Worm (Caenorhabditis elegans) whole organism, young adult: ENCODE measurements around the gene trm-1.

ENCODE experiments used
- B0019.2 ChIP-seq: fragments of 200-800 bp; sonication (Bioruptor generic); conservative IDR thresholded peaks from 2 replicates; pipeline ENCODE4 v1.3.6; 2022; ENCODE audit warnings: missing genetic modification reagents, missing genetic modification characterization, missing compliant biosample characterization
- B0035.1 ChIP-seq: sonication (generic microtip); optimal IDR thresholded peaks from 2 replicates; lab custom pipeline; 2016; ENCODE audit warnings: missing genetic modification characterization, mild to moderate bottlenecking, missing compliant biosample characterization, missing genotype, missing genetic modification reagents
- B0261.1 ChIP-seq: sonication (generic microtip); optimal IDR thresholded peaks from 2 replicates; lab custom pipeline; 2016; ENCODE audit warnings: mild to moderate bottlenecking, missing genetic modification characterization, moderate library complexity, missing compliant biosample characterization
- B0336.3 ChIP-seq: fragments of 200-800 bp; sonication (Bioruptor generic); IDR thresholded peaks from 2 replicates; pipeline ENCODE4 v1.3.6; 2022; ENCODE audit warnings: missing genetic modification characterization, missing compliant biosample characterization
- F22D6.2 ChIP-seq: sonication (generic microtip); optimal IDR thresholded peaks from 2 replicates; lab custom pipeline; 2016; ENCODE audit warnings: mild to moderate bottlenecking, missing genetic modification characterization, missing compliant biosample characterization
- F23B12.7 ChIP-seq: sonication (generic microtip); optimal IDR thresholded peaks from 2 replicates; lab custom pipeline; 2017; ENCODE audit warnings: missing genetic modification characterization, mild to moderate bottlenecking, missing compliant biosample characterization, antibody characterized with exemption, moderate library complexity; ENCODE audit not compliant: insufficient read depth
- F49E8.2 ChIP-seq: sonication (generic microtip); optimal IDR thresholded peaks from 3 replicates; lab custom pipeline; 2017; ENCODE audit warnings: missing genetic modification characterization, mild to moderate bottlenecking, missing compliant biosample characterization, antibody characterized with exemption, moderate library complexity; ENCODE audit not compliant: insufficient read depth
- K12H6.12 ChIP-seq: fragments of 200-800 bp; sonication (Bioruptor generic); optimal IDR thresholded peaks from 2 replicates; lab custom pipeline; 2018; ENCODE audit warnings: mild to moderate bottlenecking, missing genetic modification characterization, missing compliant biosample characterization
- Y56A3A.18 ChIP-seq: fragments of 200-800 bp; sonication (Bioruptor generic); IDR thresholded peaks from 2 replicates; pipeline ENCODE4 v1.3.6; 2022; ENCODE audit warnings: missing genetic modification reagents, missing genetic modification characterization, missing compliant biosample characterization
- Y79H2A.3 ChIP-seq: fragments of 200-800 bp; sonication (Bioruptor generic); conservative IDR thresholded peaks from 2 replicates; pipeline ENCODE4 v1.3.6; 2022; ENCODE audit warnings: missing genetic modification reagents, missing genetic modification characterization, missing compliant biosample characterization
- Y95B8A.8 ChIP-seq: fragments of 200-800 bp; sonication (Bioruptor generic); IDR thresholded peaks from 2 replicates; pipeline ENCODE4 v1.3.6; 2022; ENCODE audit warnings: missing genetic modification reagents, missing genetic modification characterization, missing compliant biosample characterization
- ama-1 ChIP-seq, 3 experiments: fragments of 150-350 bp in 1 of 3; sonication (generic microtip) in 2 of 3; optimal IDR thresholded peaks; 2 replicates each; lab custom pipeline; 2014 to 2018; ENCODE audit warnings: missing biosample characterization in 2 of 3, missing genetic modification characterization in 2 of 3, missing genetic modification reagents in 2 of 3
- aptf-2 ChIP-seq: fragments of 200-800 bp; sonication (Bioruptor generic); conservative IDR thresholded peaks from 2 replicates; pipeline ENCODE4 v1.3.6; 2022; ENCODE audit warnings: missing genetic modification reagents, missing genetic modification characterization, missing compliant biosample characterization
- bed-2 ChIP-seq: fragments of 200-800 bp; sonication (Bioruptor generic); IDR thresholded peaks from 2 replicates; pipeline ENCODE4 v1.3.6; 2022; ENCODE audit warnings: missing genetic modification reagents, missing genetic modification characterization, missing compliant biosample characterization
- cebp-2 ChIP-seq: fragments of 200-800 bp; sonication (Bioruptor generic); IDR thresholded peaks from 2 replicates; pipeline ENCODE4 v1.3.6; 2022; ENCODE audit warnings: missing genetic modification characterization, missing compliant biosample characterization
- ceh-100 ChIP-seq: fragments of 200-800 bp; sonication (Bioruptor generic); IDR thresholded peaks from 2 replicates; pipeline ENCODE4 v1.3.6; 2022; ENCODE audit warnings: missing genetic modification reagents, missing genetic modification characterization, missing compliant biosample characterization
- ceh-27 ChIP-seq: fragments of 200-800 bp; sonication (Bioruptor generic); optimal IDR thresholded peaks from 2 replicates; lab custom pipeline; 2018; ENCODE audit warnings: mild to moderate bottlenecking, missing genetic modification characterization, moderate library complexity, missing compliant biosample characterization
- ceh-40 ChIP-seq: fragments of 200-800 bp; sonication (Bioruptor generic); IDR thresholded peaks from 2 replicates; pipeline ENCODE4 v1.3.6; 2022; ENCODE audit warnings: missing genetic modification characterization, missing compliant biosample characterization
- ceh-58 ChIP-seq: fragments of 200-800 bp; sonication (Bioruptor generic); IDR thresholded peaks from 2 replicates; pipeline ENCODE4 v1.3.6; 2022; ENCODE audit warnings: missing genetic modification characterization, missing compliant biosample characterization
- ceh-91 ChIP-seq: fragments of 200-800 bp; sonication (Bioruptor generic); IDR thresholded peaks from 2 replicates; pipeline ENCODE4 v1.3.6; 2022; ENCODE audit warnings: missing genetic modification reagents, missing genetic modification characterization, missing compliant biosample characterization
- dox-1 ChIP-seq: fragments of 200-800 bp; sonication (Bioruptor generic); IDR thresholded peaks from 2 replicates; pipeline ENCODE4 v1.3.6; 2022; ENCODE audit warnings: missing genetic modification reagents, missing genetic modification characterization, missing compliant biosample characterization
- dpff-1 ChIP-seq: sonication (generic microtip); optimal IDR thresholded peaks from 2 replicates; lab custom pipeline; 2017; ENCODE audit warnings: mild to moderate bottlenecking, missing genetic modification characterization, missing compliant biosample characterization
- egl-18 ChIP-seq: fragments of 200-800 bp; sonication (Bioruptor generic); IDR thresholded peaks from 2 replicates; pipeline ENCODE4 v1.3.6; 2022; ENCODE audit warnings: missing genetic modification reagents, missing genetic modification characterization, missing compliant biosample characterization
- ekl-4 ChIP-seq: fragments of 200-800 bp; sonication (Bioruptor generic); IDR thresholded peaks from 2 replicates; pipeline ENCODE4 v1.3.6; 2022; ENCODE audit warnings: missing genetic modification reagents, missing genetic modification characterization, missing compliant biosample characterization
- gei-17 ChIP-seq: fragments of 200-800 bp; sonication (Bioruptor generic); optimal IDR thresholded peaks from 2 replicates; lab custom pipeline; 2018; ENCODE audit warnings: mild to moderate bottlenecking, missing genetic modification characterization, missing compliant biosample characterization
- him-1 ChIP-seq: sonication (generic microtip); optimal IDR thresholded peaks from 2 replicates; lab custom pipeline; 2016; ENCODE audit warnings: missing genotype, missing genetic modification reagents, missing genetic modification characterization, missing compliant biosample characterization
- hlh-12 ChIP-seq: sonication (generic microtip); optimal IDR thresholded peaks from 2 replicates; lab custom pipeline; 2016; ENCODE audit warnings: missing genetic modification characterization, missing compliant biosample characterization
- lag-1 ChIP-seq: fragments of 200-800 bp; sonication (Bioruptor generic); IDR thresholded peaks from 2 replicates; pipeline ENCODE4 v1.3.6; 2022; ENCODE audit warnings: missing genetic modification reagents, missing genetic modification characterization, missing compliant biosample characterization
- let-526 ChIP-seq: fragments of 200-800 bp; sonication (Bioruptor generic); IDR thresholded peaks from 2 replicates; pipeline ENCODE4 v1.3.6; 2022; ENCODE audit warnings: missing genetic modification reagents, missing genetic modification characterization, missing compliant biosample characterization
- lsl-1 ChIP-seq: fragments of 200-800 bp; sonication (Bioruptor generic); optimal IDR thresholded peaks from 2 replicates; lab custom pipeline; 2018; ENCODE audit warnings: mild to moderate bottlenecking, missing genetic modification characterization, moderate library complexity, missing compliant biosample characterization
- mes-4 ChIP-seq: sonication (generic microtip); optimal IDR thresholded peaks from 2 replicates; lab custom pipeline; 2016; ENCODE audit warnings: missing genotype, missing genetic modification characterization, missing compliant biosample characterization
- nfyb-1 ChIP-seq: fragments of 200-800 bp; sonication (Bioruptor generic); IDR thresholded peaks from 2 replicates; pipeline ENCODE4 v1.3.6; 2022; ENCODE audit warnings: missing genetic modification reagents, missing genetic modification characterization, missing compliant biosample characterization
- nhr-120 ChIP-seq: fragments of 200-800 bp; sonication (Bioruptor generic); IDR thresholded peaks from 2 replicates; pipeline ENCODE4 v1.3.6; 2022; ENCODE audit warnings: missing genetic modification characterization, missing compliant biosample characterization
- nhr-27 ChIP-seq: fragments of 200-800 bp; sonication (Bioruptor generic); optimal IDR thresholded peaks from 2 replicates; lab custom pipeline; 2018; ENCODE audit warnings: mild to moderate bottlenecking, missing genetic modification characterization, moderate library complexity, missing compliant biosample characterization
- nhr-80 ChIP-seq: sonication (generic microtip); optimal IDR thresholded peaks from 2 replicates; lab custom pipeline; 2016; ENCODE audit warnings: missing genetic modification characterization, missing compliant biosample characterization
- repo-1 ChIP-seq: sonication (generic microtip); optimal IDR thresholded peaks from 2 replicates; lab custom pipeline; 2017; ENCODE audit warnings: mild to moderate bottlenecking, missing genetic modification characterization, missing compliant biosample characterization
- snpc-1.1 ChIP-seq: sonication (generic microtip); optimal IDR thresholded peaks from 2 replicates; lab custom pipeline; 2017; ENCODE audit warnings: missing genetic modification characterization, mild to moderate bottlenecking, missing compliant biosample characterization, antibody characterized with exemption, moderate library complexity, missing genotype, missing genetic modification reagents; ENCODE audit not compliant: insufficient read depth
- tbp1 ChIP-seq: fragments of 200-800 bp; sonication (Bioruptor generic); optimal IDR thresholded peaks from 2 replicates; lab custom pipeline; 2018; ENCODE audit warnings: mild to moderate bottlenecking, missing genetic modification characterization, missing compliant biosample characterization
- tbx-9 ChIP-seq: sonication (generic microtip); optimal IDR thresholded peaks from 2 replicates; lab custom pipeline; 2016; ENCODE audit warnings: borderline replicate concordance, missing genetic modification characterization, inconsistent platforms, missing compliant biosample characterization
- zfh-2 ChIP-seq: fragments of 200-800 bp; sonication (Bioruptor generic); conservative IDR thresholded peaks from 2 replicates; pipeline ENCODE4 v1.3.6; 2022; ENCODE audit warnings: missing genetic modification reagents, missing genetic modification characterization, missing compliant biosample characterization
- ztf-18 ChIP-seq: sonication (generic microtip); optimal IDR thresholded peaks from 2 replicates; lab custom pipeline; 2016; ENCODE audit warnings: missing genotype, mild to moderate bottlenecking, missing genetic modification characterization, missing compliant biosample characterization
- ztf-22 ChIP-seq: fragments of 200-800 bp; sonication (Bioruptor generic); optimal IDR thresholded peaks from 2 replicates; lab custom pipeline; 2018; ENCODE audit warnings: mild to moderate bottlenecking, missing genetic modification characterization, moderate library complexity, missing compliant biosample characterization
- ztf-3 ChIP-seq: fragments of 200-800 bp; sonication (Bioruptor generic); optimal IDR thresholded peaks from 2 replicates; lab custom pipeline; 2018; ENCODE audit warnings: mild to moderate bottlenecking, missing genetic modification characterization, missing compliant biosample characterization
- ztf-6 ChIP-seq: fragments of 200-800 bp; sonication (Bioruptor generic); IDR thresholded peaks from 2 replicates; pipeline ENCODE4 v1.3.6; 2022; ENCODE audit warnings: missing genetic modification reagents, missing genetic modification characterization, missing compliant biosample characterization

Gene trm-1

ce11 chrV:14197651-14198050, 12.2 kb upstream of the trm-1 start (continued):
- no peak for TF ChIP-seq let-526 (GFP tag; lab: Robert Waterston, UW)
- TF ChIP-seq ekl-4, result peak; percentile 35; the same call in 1 of the 2 replicates
- peak; percentile 42 for TF ChIP-seq tbp1 (GFP tag; lab: Kevin White, UChicago)
- 0 out of 2 replicates have a peak, but pooled peaks have one; percentile 13 for TF ChIP-seq B0019.2 (GFP tag; lab: Robert Waterston, UW)
- peak; percentile 63 for TF ChIP-seq repo-1

DNA sequence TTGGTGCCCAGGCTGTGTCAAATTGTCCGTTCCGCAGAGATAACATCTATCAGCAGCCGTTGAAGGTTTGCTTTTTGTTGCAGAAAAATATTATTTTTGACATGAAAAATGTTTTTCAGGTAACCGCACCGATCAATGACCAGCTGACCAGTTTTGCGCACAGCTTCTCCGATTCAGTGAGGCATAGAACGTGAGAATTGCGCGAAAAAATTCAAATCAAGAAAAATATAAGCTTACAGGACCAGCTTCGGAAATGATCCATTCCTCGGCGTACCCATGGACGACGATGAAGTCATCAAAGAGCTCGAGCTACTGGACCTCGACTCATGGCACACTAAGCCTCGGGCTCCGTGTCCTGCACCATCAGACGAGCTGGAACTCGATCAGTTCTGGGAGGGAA, 9.1 kb upstream of the trm-1 start:
- TF ChIP-seq B0261.1 (tag; lab: Kevin White, UChicago) (no peak), zfh-2 (peak; percentile 57), ama-1 (optimal IDR thresholded peaks at IDR 0.05; lab: Kevin White, UChicago) (peak; percentile 4), ama-1 (GFP tag; optimal IDR thresholded peaks at IDR 0.05; lab: Kevin White, UChicago) (no peak), dox-1 (GFP tag; lab: Robert Waterston, UW) (0 out of 2 replicates have a peak, but pooled peaks have one; percentile 20), B0336.3 (GFP tag; lab: Robert Waterston, UW) (peak; percentile 23; the same call in 1 of the 2 replicates), Y56A3A.18 (GFP tag; lab: Robert Waterston, UW) (no peak)
- TF ChIP-seq, all 124 proteins: peak for 4

- TF ChIP-seq aptf-2 (GFP tag; lab: Robert Waterston, UW) (no peak), nhr-120 (GFP tag; lab: Robert Waterston, UW) (no peak), gei-17 (GFP tag; lab: Kevin White, UChicago) (no peak), ceh-27 (peak; percentile 42), him-1 (tag; lab: Kevin White, UChicago) (no peak), ceh-58 (no peak), snpc-1.1 (tag; lab: Kevin White, UChicago) (no peak), mes-4 (tag; lab: Kevin White, UChicago) (no peak), tbx-9 (tag; lab: Kevin White, UChicago) (no peak), F49E8.2 (tag; lab: Kevin White, UChicago) (no peak), B0336.3 (GFP tag; lab: Robert Waterston, UW) (peak; percentile 52; the same call in 1 of the 2 replicates), B0035.1 (tag; lab: Kevin White, UChicago) (no peak), F22D6.2 (tag; lab: Kevin White, UChicago) (no peak), cebp-2 (no peak), ceh-100 (GFP tag; lab: Robert Waterston, UW) (no peak), K12H6.12 (tag; lab: Kevin White, UChicago) (no peak), ceh-40 (GFP tag; lab: Robert Waterston, UW) (no peak), nhr-27 (tag; lab: Kevin White, UChicago) (no peak), ceh-91 (no peak), nfyb-1 (GFP tag; lab: Robert Waterston, UW) (no peak), Y79H2A.3 (no peak), dpff-1 (no peak), lag-1 (no peak), F23B12.7 (tag; lab: Kevin White, UChicago) (no peak), nhr-80 (tag; lab: Kevin White, UChicago) (peak; percentile 97), ama-1 (optimal IDR thresholded peaks at IDR 0.05; lab: Kevin White, UChicago) (peak; percentile 81), ama-1 (GFP tag; optimal IDR thresholded peaks at IDR 0.05; lab: Kevin White, UChicago) (no peak), ztf-3 (no peak), ztf-6 (GFP tag; lab: Robert Waterston, UW) (no peak), ztf-18 (tag; lab: Kevin White, UChicago) (peak; percentile 75), bed-2 (GFP tag; lab: Robert Waterston, UW) (0 out of 2 replicates have a peak, but pooled peaks have one; percentile 44), zfh-2 (no peak), dox-1 (GFP tag; lab: Robert Waterston, UW) (peak; percentile 41; the same call in 1 of the 2 replicates), hlh-12 (tag; lab: Kevin White, UChicago) (no peak), egl-18 (no peak), ztf-22 (GFP tag; lab: Kevin White, UChicago) (no peak), Y95B8A.8 (GFP tag; lab: Robert Waterston, UW) (no peak), lsl-1 (no peak)
Measured at ce11 chrV:14193451-14193850, 8.0 kb upstream of the trm-1 start, which contains the start of gene atfs-1. Gene atfs-1 (plus strand): TSS chrV:14193663.
